Worm (Caenorhabditis elegans) whole organism, L1 larva: ENCODE measurements around the gene aqp-12.

Experiments
- egl-13 ChIP-seq: sonication (generic microtip); optimal IDR thresholded peaks from 2 replicates; lab custom pipeline; 2016; ENCODE audit warnings: missing genotype, missing genetic modification reagents, missing genetic modification characterization, missing compliant biosample characterization
- fos-1 ChIP-seq: fragments of 150-350 bp; optimal IDR thresholded peaks from 2 replicates; lab custom pipeline; 2014; ENCODE audit warnings: missing biosample characterization, missing genetic modification characterization
- hpl-2 ChIP-seq: fragments of 150-350 bp; optimal IDR thresholded peaks from 2 replicates; lab custom pipeline; 2014; ENCODE audit warnings: missing biosample characterization, missing genetic modification reagents, missing genetic modification characterization
- nhr-11 ChIP-seq: fragments of 150-350 bp; optimal IDR thresholded peaks from 2 replicates; lab custom pipeline; 2014; ENCODE audit warnings: missing biosample characterization, missing genetic modification characterization
- nhr-20 ChIP-seq: sonication (generic microtip); optimal IDR thresholded peaks from 2 replicates; lab custom pipeline; 2016; ENCODE audit warnings: mild to moderate bottlenecking, missing genetic modification characterization, missing compliant biosample characterization
- nhr-237 ChIP-seq: fragments of 150-350 bp; optimal IDR thresholded peaks from 2 replicates; lab custom pipeline; 2014; ENCODE audit warnings: missing biosample characterization, missing genetic modification characterization
- snpc-4 ChIP-seq: fragments of 150-350 bp; optimal IDR thresholded peaks from 2 replicates; lab custom pipeline; 2014; ENCODE audit warnings: missing biosample characterization, missing genetic modification characterization
- tlp-1 ChIP-seq: fragments of 150-350 bp; optimal IDR thresholded peaks from 2 replicates; lab custom pipeline; 2014; ENCODE audit warnings: missing biosample characterization, missing genetic modification characterization
- zag-1 ChIP-seq: fragments of 150-350 bp; optimal IDR thresholded peaks from 2 replicates; lab custom pipeline; 2014; ENCODE audit warnings: missing biosample characterization, missing genetic modification characterization

DNA sequence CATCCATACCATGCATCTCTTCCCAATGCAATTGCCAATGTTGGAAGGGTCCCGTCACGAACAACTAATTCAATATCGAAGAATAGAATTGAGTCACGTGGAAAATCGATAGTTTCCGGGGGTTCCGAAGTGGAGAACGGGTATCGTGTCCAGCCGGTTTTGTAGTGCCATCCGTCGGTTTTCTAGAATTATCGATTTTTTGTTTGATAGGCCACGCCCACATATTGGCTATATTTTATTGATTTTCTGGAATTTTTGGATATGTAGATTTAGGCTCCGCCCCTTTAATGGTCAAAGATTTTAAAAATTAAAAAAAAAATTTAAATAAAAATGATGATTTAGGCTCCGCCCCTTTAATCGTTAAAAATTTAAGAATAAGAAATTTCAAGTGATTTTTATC, 3.8 kb upstream of the aqp-12 start:
- TF ChIP-seq egl-13 (tag; lab: Kevin White, UChicago) = no peak
- TF ChIP-seq snpc-4 (tag; lab: Kevin White, UChicago) = no peak
- TF ChIP-seq nhr-20 = no peak
- TF ChIP-seq zag-1 (tag; lab: Kevin White, UChicago) = no peak
- TF ChIP-seq nhr-237 (tag; lab: Kevin White, UChicago) = no peak
- no peak for TF ChIP-seq hpl-2 (GFP tag; lab: Kevin White, UChicago)
- TF ChIP-seq nhr-11 (tag; lab: Kevin White, UChicago) = no peak
- TF ChIP-seq tlp-1 (tag; lab: Kevin White, UChicago) = no peak
- TF ChIP-seq fos-1 = no peak
